Fruit fly (Drosophila melanogaster) whole organism, wandering third instar larva: Measurements from ENCODE around the gene FASN2.
A peak's percentile ranks its signal among the peaks of the same experiment; 100 is the strongest.

Experiments
- Abd-B ChIP-seq: fragments of >200 bp; optimal IDR thresholded peaks from 2 replicates; lab custom pipeline; 2017; ENCODE audit warnings: missing biosample characterization, missing genetic modification characterization
- CrebA ChIP-seq: fragments of 200-800 bp; sonication (Bioruptor generic); optimal IDR thresholded peaks from 2 replicates; lab custom pipeline; 2016; ENCODE audit warnings: missing biosample characterization, mild to moderate bottlenecking, missing genetic modification characterization, borderline replicate concordance
- Dfd ChIP-seq: fragments of >200 bp; optimal IDR thresholded peaks from 2 replicates; lab custom pipeline; 2017; ENCODE audit warnings: missing biosample characterization, missing genetic modification characterization
- Dif ChIP-seq: fragments of 200-275, 200-300 bp; sonication (Bioruptor generic); optimal IDR thresholded peaks from 2 replicates; lab custom pipeline; 2018; ENCODE audit warnings: missing biosample characterization, missing genetic modification characterization; ENCODE audit not compliant: partially characterized antibody
- GATAd ChIP-seq: sonication (Bioruptor generic); optimal IDR thresholded peaks from 2 replicates; lab custom pipeline; 2016; ENCODE audit warnings: missing biosample characterization, missing genetic modification characterization
- HLH106 ChIP-seq: fragments of 200-800 bp; optimal IDR thresholded peaks from 3 replicates; lab custom pipeline; 2019; ENCODE audit warnings: missing biosample characterization, mild to moderate bottlenecking, missing genetic modification characterization, moderate library complexity
- Hnf4 ChIP-seq: fragments of 200-800 bp; sonication (Bioruptor generic); optimal IDR thresholded peaks from 2 replicates; lab custom pipeline; 2016; ENCODE audit warnings: missing biosample characterization, mild to moderate bottlenecking, missing genetic modification characterization
- Hr78 ChIP-seq: fragments of >200 bp; optimal IDR thresholded peaks from 2 replicates; lab custom pipeline; 2017; ENCODE audit warnings: missing biosample characterization, missing genetic modification characterization
- Hr83 ChIP-seq: fragments of 200-300 bp; sonication (Bioruptor generic); optimal IDR thresholded peaks from 2 replicates; lab custom pipeline; 2016; ENCODE audit warnings: missing biosample characterization, mild to moderate bottlenecking, missing genetic modification characterization, moderate library complexity; ENCODE audit not compliant: poor library complexity, severe bottlenecking
- Jra ChIP-seq: sonication (Bioruptor generic); optimal IDR thresholded peaks from 2 replicates; lab custom pipeline; 2016; ENCODE audit warnings: missing biosample characterization, missing genetic modification characterization
- Myc ChIP-seq: fragments of >200 bp; optimal IDR thresholded peaks from 2 replicates; lab custom pipeline; 2017
- N ChIP-seq: fragments of >200 bp; optimal IDR thresholded peaks from 2 replicates; lab custom pipeline; 2018; ENCODE audit warnings: missing biosample characterization, missing external identifiers, missing genetic modification characterization
- OdsH ChIP-seq: fragments of 200-800 bp; sonication (Bioruptor generic); optimal IDR thresholded peaks from 2 replicates; lab custom pipeline; 2016; ENCODE audit warnings: missing biosample characterization, mild to moderate bottlenecking, missing genetic modification characterization
- Rel ChIP-seq, 2 experiments: fragments of 200-800 bp; sonication (Bioruptor generic) in 1 of 2; optimal IDR thresholded peaks; 2 replicates in 1 of 2; 3 replicates in 1 of 2; lab custom pipeline; 2016 to 2019; ENCODE audit warnings: mild to moderate bottlenecking in 2 of 2, missing biosample characterization in 2 of 2, missing genetic modification characterization in 2 of 2, moderate library complexity in 1 of 2
- Sp1 ChIP-seq: fragments of 200-800 bp; sonication (Bioruptor generic); optimal IDR thresholded peaks from 3 replicates; lab custom pipeline; 2019; ENCODE audit warnings: missing biosample characterization, mild to moderate bottlenecking, missing genetic modification characterization, moderate library complexity
- br ChIP-seq: fragments of 200-800 bp; sonication (Bioruptor generic); optimal IDR thresholded peaks from 2 replicates; lab custom pipeline; 2016; ENCODE audit warnings: missing biosample characterization, missing genetic modification characterization
- dsf ChIP-seq: sonication (Bioruptor generic); optimal IDR thresholded peaks from 2 replicates; lab custom pipeline; 2016; ENCODE audit warnings: missing biosample characterization, missing genetic modification characterization, borderline replicate concordance
- ey ChIP-seq: fragments of 200-800 bp; sonication (Bioruptor generic); optimal IDR thresholded peaks from 2 replicates; lab custom pipeline; 2016; ENCODE audit warnings: missing biosample characterization, missing genetic modification characterization
- foxo ChIP-seq, 2 experiments: fragments of 200-800 bp; sonication (Bioruptor generic); optimal IDR thresholded peaks; 2 replicates in 1 of 2; 3 replicates in 1 of 2; lab custom pipeline; 2016 to 2017; ENCODE audit warnings: missing biosample characterization in 2 of 2, missing genetic modification characterization in 2 of 2
- h ChIP-seq: fragments of 200-800 bp; sonication (Bioruptor generic); optimal IDR thresholded peaks from 3 replicates; lab custom pipeline; 2016; ENCODE audit warnings: missing biosample characterization, mild to moderate bottlenecking, missing genetic modification characterization
- pan ChIP-seq: fragments of >200 bp; optimal IDR thresholded peaks from 2 replicates; lab custom pipeline; 2017
- psq ChIP-seq: fragments of 200-800 bp; sonication (Bioruptor generic); optimal IDR thresholded peaks from 3 replicates; lab custom pipeline; 2017; ENCODE audit warnings: missing biosample characterization, mild to moderate bottlenecking, missing genetic modification characterization, moderate library complexity
- rgr ChIP-seq: fragments of 200-800 bp; sonication (Bioruptor generic); optimal IDR thresholded peaks from 3 replicates; lab custom pipeline; 2016; ENCODE audit warnings: missing biosample characterization, mild to moderate bottlenecking, missing genetic modification characterization
- sv ChIP-seq: fragments of 200-800 bp; sonication (Bioruptor generic); optimal IDR thresholded peaks from 3 replicates; lab custom pipeline; 2016; ENCODE audit warnings: missing biosample characterization, missing genetic modification characterization
- tai ChIP-seq: sonication (Bioruptor generic); optimal IDR thresholded peaks from 2 replicates; lab custom pipeline; 2016; ENCODE audit warnings: missing biosample characterization, missing genetic modification characterization
- usp ChIP-seq: fragments of >200 bp; optimal IDR thresholded peaks from 2 replicates; lab custom pipeline; 2017; ENCODE audit warnings: missing biosample characterization, missing genetic modification characterization
- woc ChIP-seq: sonication (Bioruptor generic); optimal IDR thresholded peaks from 2 replicates; lab custom pipeline; 2016; ENCODE audit warnings: missing biosample characterization, mild to moderate bottlenecking, missing genetic modification characterization

FASN2 gene

DNA sequence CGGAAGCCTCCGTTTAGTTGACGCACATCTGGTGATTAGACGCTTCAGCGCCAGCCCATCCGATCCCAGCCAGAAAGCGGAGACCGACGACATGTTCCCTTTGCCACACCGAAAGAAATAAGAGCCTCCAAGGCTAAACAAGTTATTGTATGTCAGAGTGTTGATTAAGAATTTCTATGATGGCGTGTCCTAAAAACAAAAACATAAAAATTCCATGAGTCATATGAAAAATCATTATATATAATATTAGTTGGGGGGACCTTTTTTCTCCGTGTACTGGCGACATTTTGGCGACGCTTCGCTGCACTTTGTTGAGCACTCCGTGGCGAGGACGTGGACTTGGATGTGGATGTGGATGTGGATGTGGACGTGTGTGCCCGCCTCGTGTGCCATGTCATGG, 31.0 kb upstream of the FASN2 start:
- TF ChIP-seq ey (peak; percentile 21), Dif (GFP tag; lab: Kevin White, UChicago) (no peak), br (GFP tag; lab: Kevin White, UChicago) (peak; percentile 20), foxo (GFP tag; optimal IDR thresholded peaks at IDR 0.05; lab: Kevin White, UChicago) (peak in 1 of 2 experiments; percentile 40), Hr83 (GFP tag; lab: Kevin White, UChicago) (no peak), h (peak; percentile 49), rgr (GFP tag; lab: Kevin White, UChicago) (peak; percentile 41), dsf (no peak), GATAd (no peak), OdsH (GFP tag; lab: Kevin White, UChicago) (peak; percentile 22), HLH106 (tag; lab: Kevin White, UChicago) (peak; percentile 16), sv (peak; percentile 30)
- TF ChIP-seq, all 38 proteins: peak for 8

- TF ChIP-seq Rel (GFP tag; optimal IDR thresholded peaks at IDR 0.05; lab: Kevin White, UChicago), result no peak
- TF ChIP-seq Rel (tag; optimal IDR thresholded peaks at IDR 0.05; lab: Kevin White, UChicago), result peak; percentile 99
- no peak for TF ChIP-seq ey
- TF ChIP-seq dsf, result no peak
- TF ChIP-seq Hnf4, result no peak
- no peak for TF ChIP-seq N (GFP tag; lab: Kevin White, UChicago)
- peak; percentile 19 for TF ChIP-seq Dif (GFP tag; lab: Kevin White, UChicago)
- TF ChIP-seq Hr78 (GFP tag; lab: Kevin White, UChicago), result no peak
- TF ChIP-seq, all 38 proteins: peak for 2
Measured at dm6 chr2L:3018212-3018611, 25.5 kb upstream of the FASN2 start, which contains the start of the genes CG17224 and CG17264. Gene CG17224 (minus strand): TSS chr2L:3018308. Gene CG17264 (plus strand): TSS chr2L:3018508.

- TF ChIP-seq h (no peak), br (GFP tag; lab: Kevin White, UChicago) (no peak), Rel (GFP tag; optimal IDR thresholded peaks at IDR 0.05; lab: Kevin White, UChicago) (no peak), Rel (tag; optimal IDR thresholded peaks at IDR 0.05; lab: Kevin White, UChicago) (peak; percentile 52), Hr78 (GFP tag; lab: Kevin White, UChicago) (no peak), CrebA (no peak), Myc (peak; percentile 22), N (GFP tag; lab: Kevin White, UChicago) (no peak)
Measured at dm6 chr2L:3022986-3023385, 20.8 kb upstream of the FASN2 start, which contains the start of the genes alpha4GT1 and Prp40. Gene alpha4GT1 (minus strand): TSS chr2L:3023141. Gene Prp40 (plus strand): TSS chr2L:3023226.

- TF ChIP-seq Hr83 (GFP tag; lab: Kevin White, UChicago), result peak; percentile 49
- no peak for TF ChIP-seq Jra (GFP tag; lab: Kevin White, UChicago)
- no peak for TF ChIP-seq Dif (GFP tag; lab: Kevin White, UChicago)
- no peak for TF ChIP-seq OdsH (GFP tag; lab: Kevin White, UChicago)
- no peak for TF ChIP-seq Abd-B
- TF ChIP-seq N (GFP tag; lab: Kevin White, UChicago), result no peak
- no peak for TF ChIP-seq psq (GFP tag; lab: Kevin White, UChicago)
- peak; percentile 35 for TF ChIP-seq Myc
- no peak for TF ChIP-seq sv
- TF ChIP-seq Rel (GFP tag; optimal IDR thresholded peaks at IDR 0.05; lab: Kevin White, UChicago), result no peak
- peak; percentile 21 for TF ChIP-seq Rel (tag; optimal IDR thresholded peaks at IDR 0.05; lab: Kevin White, UChicago)
- TF ChIP-seq pan (lab: Kevin White, UChicago), result no peak
- TF ChIP-seq usp (GFP tag; lab: Kevin White, UChicago), result no peak
- no peak for TF ChIP-seq Hnf4
Measured at dm6 chr2L:3029012-3029411, 14.7 kb upstream of the FASN2 start, which contains the start of the genes Sf3b2 and CG17219. Gene Sf3b2 (minus strand): TSS chr2L:3029168. Gene CG17219 (plus strand): TSS chr2L:3029253.

DNA sequence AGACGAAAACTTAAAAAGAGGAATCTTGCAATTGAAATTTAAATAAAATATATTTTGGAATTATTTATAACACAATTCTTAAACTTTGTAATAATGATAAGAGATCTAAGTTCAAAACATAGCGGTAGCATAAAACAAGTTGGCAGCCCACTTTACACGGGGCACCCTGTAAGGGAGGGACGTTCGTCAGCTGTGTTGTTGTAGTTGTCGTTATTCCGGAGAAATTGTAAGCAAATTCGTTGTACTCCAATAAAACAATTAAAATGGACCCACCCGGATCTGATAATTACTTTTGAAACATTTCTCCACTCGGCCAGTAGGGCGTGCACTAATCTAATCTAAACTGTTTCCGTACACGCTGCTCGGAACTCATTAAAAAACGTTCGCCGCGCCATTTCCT, 13.4 kb upstream of the FASN2 start, which contains the start of gene GABPI:
Gene GABPI (plus strand): TSS at position 190 of the 400 bp plus-strand sequence.
- TF ChIP-seq HLH106 (tag; lab: Kevin White, UChicago), result no peak
- TF ChIP-seq usp (GFP tag; lab: Kevin White, UChicago), result no peak
- TF ChIP-seq rgr (GFP tag; lab: Kevin White, UChicago), result no peak
- TF ChIP-seq Dfd (GFP tag; lab: Kevin White, UChicago), result no peak
- TF ChIP-seq ey, result no peak
- TF ChIP-seq tai (GFP tag; lab: Kevin White, UChicago), result no peak
- TF ChIP-seq Myc, result no peak
- TF ChIP-seq sv, result no peak
- TF ChIP-seq Sp1 (GFP tag; lab: Kevin White, UChicago), result no peak
- TF ChIP-seq Hr83 (GFP tag; lab: Kevin White, UChicago), result peak; percentile 50
- TF ChIP-seq woc (GFP tag; lab: Kevin White, UChicago), result no peak
- TF ChIP-seq br (GFP tag; lab: Kevin White, UChicago), result no peak
- peak; percentile 58 for TF ChIP-seq GATAd
- no peak for TF ChIP-seq CrebA
- no peak for TF ChIP-seq Rel (GFP tag; optimal IDR thresholded peaks at IDR 0.05; lab: Kevin White, UChicago)
- TF ChIP-seq Rel (tag; optimal IDR thresholded peaks at IDR 0.05; lab: Kevin White, UChicago), result peak; percentile 8
